Fruit fly (Drosophila melanogaster): Measurements from ENCODE around the gene CG32808.

CG32808 gene

dm6 chrX:1478276-1479122 lies 8.9 kb upstream of the CG32808 start, which contains the start of gene rush (continued):
- TF ChIP-seq GATAd (GFP tag; optimal IDR thresholded peaks at IDR 0.05) (no peak), Jra (GFP tag; optimal IDR thresholded peaks at IDR 0.05) (peak; percentile 13), ey (GFP tag; optimal IDR thresholded peaks at IDR 0.05) (peak; percentile 31)

DNA sequence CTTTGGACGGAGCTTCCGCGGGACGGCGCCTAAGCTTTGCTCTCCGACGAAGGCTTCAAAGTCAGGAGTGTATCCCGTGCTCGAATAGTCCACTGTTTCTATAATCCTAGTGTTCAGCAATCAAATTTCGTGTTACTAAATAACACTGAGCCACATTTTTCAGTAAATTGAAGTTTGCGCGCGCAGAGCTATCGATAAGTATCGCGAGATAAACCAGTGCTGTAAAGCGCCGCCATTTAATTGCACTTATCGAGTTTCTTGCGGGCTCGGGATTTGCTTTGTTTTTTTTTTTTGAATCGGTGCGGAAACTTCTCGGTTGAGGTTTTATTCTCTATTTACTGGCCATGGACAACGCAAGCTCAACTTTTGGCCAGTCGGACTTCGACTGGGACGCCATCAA lies 7.2 kb upstream of the CG32808 start, which contains the start of the genes Rab27 and mei-38:
TSS of gene Rab27 (minus strand) at position 127 of the 400 bp plus-strand sequence.
TSS of gene mei-38 (plus strand) at position 216 of the 400 bp plus-strand sequence.
- TF ChIP-seq rgr (GFP tag; optimal IDR thresholded peaks at IDR 0.05) (peak; percentile 48), psq (GFP tag; optimal IDR thresholded peaks at IDR 0.05) (peak; percentile 3), foxo (GFP tag; optimal IDR thresholded peaks at IDR 0.05) (peak in 1 of 2 experiments; percentile 39), br (GFP tag; optimal IDR thresholded peaks at IDR 0.05) (peak; percentile 42), h (GFP tag; optimal IDR thresholded peaks at IDR 0.05) (peak; percentile 50), OdsH (GFP tag; optimal IDR thresholded peaks at IDR 0.05) (no peak), HLH106 (tag; optimal IDR thresholded peaks at IDR 0.05) (no peak), lola (GFP tag; optimal IDR thresholded peaks at IDR 0.05) (no peak), fru (GFP tag; optimal IDR thresholded peaks at IDR 0.05) (peak; percentile 30), Myc (optimal IDR thresholded peaks at IDR 0.05) (peak; percentile 17), Hr83 (GFP tag; optimal IDR thresholded peaks at IDR 0.05; ENCODE audit: poor library complexity, severe bottlenecking) (peak; percentile 43), Hnf4 (GFP tag; optimal IDR thresholded peaks at IDR 0.05) (no peak)

DNA sequence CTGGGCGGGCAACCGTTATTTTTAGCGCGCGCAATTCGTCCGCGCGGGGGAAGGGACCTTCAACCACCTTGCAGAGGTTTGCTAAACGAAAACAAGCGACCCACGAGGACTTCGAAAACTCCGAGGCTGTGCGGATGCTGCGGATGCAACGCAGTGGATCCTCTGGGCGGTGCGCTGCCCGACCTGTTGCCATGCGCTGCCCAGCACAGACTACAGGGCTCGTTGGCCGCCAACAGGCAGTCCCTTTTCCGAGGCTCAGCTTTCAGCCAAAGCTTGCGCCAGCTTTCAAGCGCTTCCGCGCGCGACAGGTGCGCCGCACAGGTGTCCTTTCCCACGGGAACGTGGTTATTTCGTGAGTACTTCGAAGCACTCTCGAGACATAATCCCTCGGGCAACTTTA lies 6.8 kb upstream of the CG32808 start:
- no peak for TF ChIP-seq GATAd (GFP tag; optimal IDR thresholded peaks at IDR 0.05)
- TF ChIP-seq Hr78 (GFP tag; optimal IDR thresholded peaks at IDR 0.05) = no peak
- TF ChIP-seq Mio (GFP tag; optimal IDR thresholded peaks at IDR 0.05) = no peak
- TF ChIP-seq usp (GFP tag; optimal IDR thresholded peaks at IDR 0.05) = no peak
- no peak for TF ChIP-seq sage (GFP tag; optimal IDR thresholded peaks at IDR 0.05)
- TF ChIP-seq sv (GFP tag; optimal IDR thresholded peaks at IDR 0.05) = no peak
- no peak for TF ChIP-seq N (GFP tag; optimal IDR thresholded peaks at IDR 0.05)

DNA sequence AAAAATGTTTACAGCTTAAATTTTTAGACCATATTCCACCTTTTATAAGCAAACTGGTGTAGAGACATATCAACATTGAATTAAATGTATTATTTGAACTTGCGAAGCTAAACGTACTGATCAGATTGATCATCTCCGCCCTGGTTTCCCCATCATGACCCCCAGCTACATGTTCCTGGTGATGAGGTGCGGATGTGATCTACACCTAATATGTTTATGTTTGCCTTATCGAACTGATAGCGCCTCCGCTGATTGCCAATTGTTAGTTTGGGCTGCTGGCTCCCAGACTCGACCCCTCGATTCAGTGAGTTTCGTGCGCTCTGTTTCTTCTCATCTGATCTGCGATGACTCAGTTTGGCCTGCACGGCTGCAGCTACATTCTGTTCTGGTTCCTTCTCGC lies 2.6 kb upstream of the CG32808 start, which contains the start of gene CG14780:
TSS of gene CG14780 (plus strand) at position 301 of the 400 bp plus-strand sequence.
- TF ChIP-seq usp (GFP tag; optimal IDR thresholded peaks at IDR 0.05) (no peak), Hnf4 (GFP tag; optimal IDR thresholded peaks at IDR 0.05) (no peak), N (GFP tag; optimal IDR thresholded peaks at IDR 0.05) (no peak), CrebA (GFP tag; optimal IDR thresholded peaks at IDR 0.05; ENCODE audit: borderline replicate concordance) (no peak), tai (GFP tag; optimal IDR thresholded peaks at IDR 0.05) (no peak), sage (GFP tag; optimal IDR thresholded peaks at IDR 0.05) (no peak)

dm6 chrX:1470562-1470961 lies 945 bp upstream of the CG32808 start, which contains the start of gene pck:
pck (plus strand) TSS chrX:1470666.
- TF ChIP-seq Hr83 (GFP tag; optimal IDR thresholded peaks at IDR 0.05; ENCODE audit: poor library complexity, severe bottlenecking) = peak; percentile 11
- TF ChIP-seq rgr (GFP tag; optimal IDR thresholded peaks at IDR 0.05) = peak; percentile 82
- no peak for TF ChIP-seq CrebA (GFP tag; optimal IDR thresholded peaks at IDR 0.05; ENCODE audit: borderline replicate concordance)
- TF ChIP-seq ey (GFP tag; optimal IDR thresholded peaks at IDR 0.05) = peak; percentile 74
- TF ChIP-seq HLH106 (tag; optimal IDR thresholded peaks at IDR 0.05) = peak; percentile 49
- TF ChIP-seq dsf (GFP tag; optimal IDR thresholded peaks at IDR 0.05; ENCODE audit: borderline replicate concordance) = no peak
- no peak for TF ChIP-seq pan (optimal IDR thresholded peaks at IDR 0.05)
- TF ChIP-seq fru (GFP tag; optimal IDR thresholded peaks at IDR 0.05) = peak; percentile 75
- peak; percentile 58 for TF ChIP-seq psq (GFP tag; optimal IDR thresholded peaks at IDR 0.05)
- no peak for TF ChIP-seq CG32264 (GFP tag; optimal IDR thresholded peaks at IDR 0.05)
- peak; percentile 84 for TF ChIP-seq h (GFP tag; optimal IDR thresholded peaks at IDR 0.05)
- TF ChIP-seq CG9705 (GFP tag; optimal IDR thresholded peaks at IDR 0.05) = no peak
- TF ChIP-seq tai (GFP tag; optimal IDR thresholded peaks at IDR 0.05) = no peak
- TF ChIP-seq br (GFP tag; optimal IDR thresholded peaks at IDR 0.05) = peak; percentile 79
- TF ChIP-seq GATAd (GFP tag; optimal IDR thresholded peaks at IDR 0.05) = peak; percentile 39
- peak in 1 of 2 experiments; percentile 83 for TF ChIP-seq foxo (GFP tag; optimal IDR thresholded peaks at IDR 0.05)
- TF ChIP-seq Myc (optimal IDR thresholded peaks at IDR 0.05) = no peak
- no peak for TF ChIP-seq Hnf4 (GFP tag; optimal IDR thresholded peaks at IDR 0.05)
- no peak for TF ChIP-seq dmrt93B (GFP tag; optimal IDR thresholded peaks at IDR 0.05)
- no peak for TF ChIP-seq Dif (GFP tag; optimal IDR thresholded peaks at IDR 0.05; ENCODE audit: partially characterized antibody)
- no peak for TF ChIP-seq woc (GFP tag; optimal IDR thresholded peaks at IDR 0.05)
- no peak for TF ChIP-seq Hr78 (GFP tag; optimal IDR thresholded peaks at IDR 0.05)
- no peak for TF ChIP-seq N (GFP tag; optimal IDR thresholded peaks at IDR 0.05)
- TF ChIP-seq sv (GFP tag; optimal IDR thresholded peaks at IDR 0.05) = peak; percentile 71
- peak; percentile 75 for TF ChIP-seq OdsH (GFP tag; optimal IDR thresholded peaks at IDR 0.05)
- no peak for TF ChIP-seq dl (GFP tag; optimal IDR thresholded peaks at IDR 0.05; ENCODE audit: insufficient read depth in 1 of 2, partially characterized antibody in 2 of 2)
- TF ChIP-seq Jra (GFP tag; optimal IDR thresholded peaks at IDR 0.05) = no peak
- TF ChIP-seq Dfd (GFP tag; optimal IDR thresholded peaks at IDR 0.05) = no peak
- no peak for TF ChIP-seq Rel (GFP tag; optimal IDR thresholded peaks at IDR 0.05)
- TF ChIP-seq Rel (tag; optimal IDR thresholded peaks at IDR 0.05) = peak; percentile 19
- TF ChIP-seq Abd-B (GFP tag; optimal IDR thresholded peaks at IDR 0.05) = no peak
- no peak for TF ChIP-seq brk (GFP tag; optimal IDR thresholded peaks at IDR 0.05)
- peak; percentile 51 for TF ChIP-seq Sp1 (GFP tag; optimal IDR thresholded peaks at IDR 0.05)

All from whole organism, wandering third instar larva.